Fruit fly (Drosophila melanogaster): ENCODE results near the gene CG3527.
A peak's percentile ranks its signal among the peaks of the same experiment; 100 is the strongest.

The CG3527 gene

DNA sequence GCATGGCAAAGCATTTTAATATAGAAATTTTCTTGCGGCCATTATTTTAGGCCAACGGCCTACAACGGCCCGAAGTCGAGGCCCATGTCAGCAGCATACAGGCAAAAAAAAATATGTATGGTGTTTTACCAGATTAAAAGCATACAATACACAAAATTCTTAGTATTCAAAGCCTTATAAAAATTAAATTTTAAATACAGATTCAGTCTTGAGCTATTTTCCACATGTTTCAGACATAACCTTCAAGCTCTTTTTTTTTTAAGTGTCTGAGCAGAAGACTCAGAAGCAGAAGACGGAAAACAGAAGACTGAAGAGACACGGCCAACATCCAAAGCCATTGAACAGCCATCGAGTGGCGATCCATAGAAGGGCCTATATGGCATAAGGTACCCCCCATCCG, 30.0 kb downstream of the CG3527 start (continued):
- TF ChIP-seq oc (tag; optimal IDR thresholded peaks at IDR 0.05) = no peak
- TF ChIP-seq CG4730 (GFP tag; IDR thresholded peaks at IDR 0.05) = peak; percentile 40; the same call in 1 of the 2 replicates
- no peak for TF ChIP-seq jigr1 (GFP tag; IDR thresholded peaks at IDR 0.05)
- peak; percentile 58 for TF ChIP-seq CG12391 (tag; optimal IDR thresholded peaks at IDR 0.05)
- TF ChIP-seq CG15601 (tag; optimal IDR thresholded peaks at IDR 0.05) = peak; percentile 59
- no peak for TF ChIP-seq Lim3 (GFP tag; IDR thresholded peaks at IDR 0.05)
- TF ChIP-seq ind (GFP tag; optimal IDR thresholded peaks at IDR 0.05) = peak; percentile 17
- TF ChIP-seq CG10267 (tag; optimal IDR thresholded peaks at IDR 0.05) = peak; percentile 52
- no peak for TF ChIP-seq ase (GFP tag; IDR thresholded peaks at IDR 0.05)
- no peak for TF ChIP-seq NFAT (GFP tag; IDR thresholded peaks at IDR 0.05)
- peak; percentile 3 for TF ChIP-seq CG6813 (GFP tag; optimal IDR thresholded peaks at IDR 0.05)
- TF ChIP-seq luna (GFP tag; optimal IDR thresholded peaks at IDR 0.05) = no peak
- no peak for TF ChIP-seq nom (GFP tag; optimal IDR thresholded peaks at IDR 0.05)
- no peak for TF ChIP-seq twi (tag; optimal IDR thresholded peaks at IDR 0.05)
- no peak for TF ChIP-seq CG12104 (GFP tag; optimal IDR thresholded peaks at IDR 0.05)
- TF ChIP-seq Atf3 (GFP tag; optimal IDR thresholded peaks at IDR 0.05) = no peak
- no peak for TF ChIP-seq Rx (GFP tag; IDR thresholded peaks at IDR 0.05)
- no peak for TF ChIP-seq odd (GFP tag; optimal IDR thresholded peaks at IDR 0.05)
- peak in 1 of 3 experiments; percentile 3 for TF ChIP-seq Stat92E (GFP tag; optimal IDR thresholded peaks at IDR 0.05)
- TF ChIP-seq pho (GFP tag; optimal IDR thresholded peaks at IDR 0.05) = no peak
- no peak for TF ChIP-seq pan (optimal IDR thresholded peaks at IDR 0.05)
- TF ChIP-seq pan (GFP tag; optimal IDR thresholded peaks at IDR 0.05 in 1 of 2, IDR thresholded peaks at IDR 0.05 in 1 of 2) = peak in 1 of 2 experiments; percentile 20
- no peak for TF ChIP-seq CG5245 (GFP tag; optimal IDR thresholded peaks at IDR 0.05)
- no peak for TF ChIP-seq run (tag; optimal IDR thresholded peaks at IDR 0.05)
- TF ChIP-seq az2 (GFP tag; optimal IDR thresholded peaks at IDR 0.05) = peak; percentile 35
- TF ChIP-seq CG13775 (GFP tag; optimal IDR thresholded peaks at IDR 0.05) = no peak
- TF ChIP-seq CG3726 (GFP tag; IDR thresholded peaks at IDR 0.05) = no peak
- no peak for TF ChIP-seq HLH4C (GFP tag; IDR thresholded peaks at IDR 0.05; ENCODE audit: partially characterized antibody)
- no peak for TF ChIP-seq Neu2 (GFP tag; optimal IDR thresholded peaks at IDR 0.05; ENCODE audit: borderline replicate concordance)
- no peak for TF ChIP-seq Max (GFP tag; optimal IDR thresholded peaks at IDR 0.05)
- TF ChIP-seq Bteb2 (GFP tag; optimal IDR thresholded peaks at IDR 0.05) = no peak
- peak; percentile 41 for TF ChIP-seq CG2202 (tag; optimal IDR thresholded peaks at IDR 0.05)
- TF ChIP-seq Sry-δ (GFP tag; optimal IDR thresholded peaks at IDR 0.05) = no peak
- TF ChIP-seq pita (GFP tag; optimal IDR thresholded peaks at IDR 0.05) = no peak
- TF ChIP-seq CG17359 (tag; optimal IDR thresholded peaks at IDR 0.05) = peak; percentile 33
- TF ChIP-seq wek (GFP tag; optimal IDR thresholded peaks at IDR 0.05) = no peak
- peak; percentile 50; the same call in 1 of the 2 replicates for TF ChIP-seq Ptx1 (GFP tag; IDR thresholded peaks at IDR 0.05)
- TF ChIP-seq lab (GFP tag; optimal IDR thresholded peaks at IDR 0.05) = no peak
- TF ChIP-seq CG10366 (GFP tag; IDR thresholded peaks at IDR 0.05) = no peak
- no peak for TF ChIP-seq CG9609 (GFP tag; optimal IDR thresholded peaks at IDR 0.05)
- no peak for TF ChIP-seq fd3F (GFP tag; optimal IDR thresholded peaks at IDR 0.05)
- TF ChIP-seq CG11456 (GFP tag; IDR thresholded peaks at IDR 0.05) = no peak
- no peak for TF ChIP-seq CG13123 (GFP tag; optimal IDR thresholded peaks at IDR 0.05)
- TF ChIP-seq bowl (GFP tag; IDR thresholded peaks at IDR 0.05) = no peak
- TF ChIP-seq CG12769 (tag; optimal IDR thresholded peaks at IDR 0.05) = no peak
- no peak for TF ChIP-seq Hr39 (optimal IDR thresholded peaks at IDR 0.05)
- no peak for TF ChIP-seq CG8924 (tag; optimal IDR thresholded peaks at IDR 0.05)
- TF ChIP-seq Spps (tag; optimal IDR thresholded peaks at IDR 0.05) = peak; percentile 32
- TF ChIP-seq Six4 (GFP tag; optimal IDR thresholded peaks at IDR 0.05) = no peak
- no peak for TF ChIP-seq YL-1 (GFP tag; optimal IDR thresholded peaks at IDR 0.05)
- TF ChIP-seq Dp (GFP tag; optimal IDR thresholded peaks at IDR 0.05) = no peak
- TF ChIP-seq CG4617 (GFP tag; optimal IDR thresholded peaks at IDR 0.05; ENCODE audit: borderline replicate concordance) = no peak
